Worm (Caenorhabditis elegans): Measurements from ENCODE around the gene gcs-1.

DNA sequence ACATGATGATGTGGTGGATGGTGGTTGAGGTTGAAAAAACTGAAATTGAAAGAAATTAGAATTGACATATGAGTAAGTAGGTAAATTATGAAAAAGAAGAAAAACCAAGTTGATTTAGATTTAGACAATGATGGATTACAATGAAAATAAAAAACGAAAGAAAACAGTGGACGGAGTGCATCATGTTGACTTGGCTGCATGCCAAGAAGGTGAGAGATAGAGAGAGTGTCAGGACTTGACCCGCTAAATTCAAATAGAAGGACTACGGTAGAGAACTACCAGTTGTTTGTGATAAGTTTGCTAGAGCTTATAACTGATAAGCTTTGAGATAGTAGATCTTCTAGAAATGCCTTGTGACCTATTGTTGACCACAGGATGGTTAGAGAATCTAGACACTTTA, 23.0 kb upstream of the gcs-1 start, which contains the start of gene T24B8.3:
- no peak for TF ChIP-seq ZK546.5 (tag; optimal IDR thresholded peaks at IDR 0.05)
- no peak for TF ChIP-seq pqm-1 (tag; optimal IDR thresholded peaks at IDR 0.05)
